Worm (Caenorhabditis elegans) whole organism, L3 larva: Measurements from ENCODE around the gene F37H8.6.
A peak's percentile ranks its signal among the peaks of the same experiment; 100 is the strongest.

Source experiments
- R02D3.7 ChIP-seq: fragments of 150-350 bp; optimal IDR thresholded peaks from 2 replicates; lab custom pipeline; 2014; ENCODE audit warnings: missing biosample characterization, missing genetic modification characterization
- ZK546.5 ChIP-seq: sonication (generic microtip); optimal IDR thresholded peaks from 2 replicates; lab custom pipeline; 2017; ENCODE audit warnings: missing biosample characterization, missing genetic modification characterization
- aly-2 ChIP-seq: fragments of 150-350 bp; optimal IDR thresholded peaks from 2 replicates; lab custom pipeline; 2014; ENCODE audit warnings: missing biosample characterization, missing genetic modification characterization
- ama-1 ChIP-seq: fragments of 150-350 bp; optimal IDR thresholded peaks from 2 replicates; lab custom pipeline; 2018
- ceh-16 ChIP-seq: sonication (generic microtip); optimal IDR thresholded peaks from 2 replicates; lab custom pipeline; 2017; ENCODE audit warnings: missing biosample characterization, missing genetic modification characterization
- ceh-28 ChIP-seq: fragments of 150-350 bp; optimal IDR thresholded peaks from 2 replicates; lab custom pipeline; 2014; ENCODE audit warnings: missing biosample characterization, missing genetic modification reagents, missing genetic modification characterization
- ceh-82 ChIP-seq: fragments of 150-350 bp; optimal IDR thresholded peaks from 2 replicates; lab custom pipeline; 2014; ENCODE audit warnings: missing biosample characterization, missing genetic modification characterization
- ceh-9 ChIP-seq: sonication (generic microtip); optimal IDR thresholded peaks from 2 replicates; lab custom pipeline; 2018; ENCODE audit warnings: missing biosample characterization, missing genetic modification characterization
- daf-12 ChIP-seq: fragments of 150-350 bp; optimal IDR thresholded peaks from 2 replicates; lab custom pipeline; 2014; ENCODE audit warnings: missing biosample characterization, missing genetic modification reagents, missing genetic modification characterization
- egl-27 ChIP-seq: sonication (generic microtip); optimal IDR thresholded peaks from 4 replicates; lab custom pipeline; 2017; ENCODE audit warnings: missing biosample characterization, missing genetic modification reagents, missing genetic modification characterization
- egl-5 ChIP-seq: fragments of 150-350 bp; optimal IDR thresholded peaks from 2 replicates; lab custom pipeline; 2017; ENCODE audit warnings: missing biosample characterization, missing genetic modification reagents, missing genetic modification characterization, inconsistent platforms
- elt-1 ChIP-seq: fragments of 150-350 bp; optimal IDR thresholded peaks from 2 replicates; lab custom pipeline; 2014; ENCODE audit warnings: missing biosample characterization, missing genetic modification characterization
- elt-2 ChIP-seq: sonication (generic microtip); optimal IDR thresholded peaks from 2 replicates; lab custom pipeline; 2016; ENCODE audit warnings: missing genetic modification reagents, mild to moderate bottlenecking, missing genetic modification characterization, missing compliant biosample characterization
- elt-3 ChIP-seq, 3 experiments: fragments of 150-350 bp in 1 of 3; sonication (generic microtip) in 2 of 3; optimal IDR thresholded peaks; 2 replicates in 2 of 3; 4 replicates in 1 of 3; lab custom pipeline; 2014 to 2017; ENCODE audit warnings: missing biosample characterization in 3 of 3, missing genetic modification characterization in 3 of 3
- fkh-10 ChIP-seq: sonication (generic microtip); optimal IDR thresholded peaks from 2 replicates; lab custom pipeline; 2017; ENCODE audit warnings: missing biosample characterization, missing genetic modification reagents, missing genetic modification characterization
- fkh-2 ChIP-seq: fragments of 150-350 bp; optimal IDR thresholded peaks from 2 replicates; lab custom pipeline; 2014; ENCODE audit warnings: missing biosample characterization, missing genetic modification reagents, missing genetic modification characterization
- fos-1 ChIP-seq: fragments of 150-350 bp; optimal IDR thresholded peaks from 2 replicates; lab custom pipeline; 2014; ENCODE audit warnings: missing biosample characterization, missing genetic modification characterization
- hmg-11 ChIP-seq: sonication (generic microtip); optimal IDR thresholded peaks from 2 replicates; lab custom pipeline; 2016; ENCODE audit warnings: missing genetic modification characterization, missing compliant biosample characterization
- jun-1 ChIP-seq: fragments of 150-350 bp; optimal IDR thresholded peaks from 2 replicates; lab custom pipeline; 2014; ENCODE audit warnings: missing biosample characterization, missing genetic modification reagents, missing genetic modification characterization
- lin-15B ChIP-seq: fragments of 150-350 bp; optimal IDR thresholded peaks from 2 replicates; lab custom pipeline; 2014; ENCODE audit warnings: missing biosample characterization, missing genetic modification characterization
- mml-1 ChIP-seq: fragments of 150-350 bp; sonication (generic microtip); optimal IDR thresholded peaks from 3 replicates; lab custom pipeline; 2014; ENCODE audit warnings: missing biosample characterization, missing genetic modification characterization
- nfya-1 ChIP-seq: sonication (generic microtip); optimal IDR thresholded peaks from 2 replicates; lab custom pipeline; 2017; ENCODE audit warnings: missing genetic modification characterization, mild to moderate bottlenecking, missing compliant biosample characterization, antibody characterized with exemption, moderate library complexity; ENCODE audit not compliant: insufficient read depth
- nhr-23 ChIP-seq: fragments of 150-350 bp; optimal IDR thresholded peaks from 2 replicates; lab custom pipeline; 2014; ENCODE audit warnings: missing biosample characterization, missing genetic modification reagents, missing genetic modification characterization
- nhr-237 ChIP-seq: fragments of 150-350 bp; optimal IDR thresholded peaks from 2 replicates; lab custom pipeline; 2014; ENCODE audit warnings: missing biosample characterization, missing genetic modification characterization
- nhr-43 ChIP-seq: sonication (generic microtip); optimal IDR thresholded peaks from 2 replicates; lab custom pipeline; 2016; ENCODE audit warnings: mild to moderate bottlenecking, missing genetic modification characterization, missing compliant biosample characterization; ENCODE audit not compliant: poor library complexity, severe bottlenecking
- nhr-77 ChIP-seq: fragments of 150-350 bp; optimal IDR thresholded peaks from 2 replicates; lab custom pipeline; 2014; ENCODE audit warnings: missing biosample characterization, missing genetic modification characterization
- pha-4 ChIP-seq: fragments of 150-350 bp; optimal IDR thresholded peaks from 2 replicates; lab custom pipeline; 2014; ENCODE audit warnings: missing biosample characterization, missing genetic modification reagents, missing genetic modification characterization
- pqm-1 ChIP-seq: fragments of 150-350 bp; optimal IDR thresholded peaks from 2 replicates; lab custom pipeline; 2017; ENCODE audit warnings: missing biosample characterization, missing genetic modification characterization, inconsistent platforms
- skn-1 ChIP-seq: fragments of 150-350 bp; optimal IDR thresholded peaks from 2 replicates; lab custom pipeline; 2014; ENCODE audit warnings: missing biosample characterization, missing genetic modification characterization
- snpc-4 ChIP-seq: fragments of 150-350 bp; optimal IDR thresholded peaks from 2 replicates; lab custom pipeline; 2014; ENCODE audit warnings: missing biosample characterization, missing genetic modification characterization
- tbx-2 ChIP-seq: sonication (generic microtip); optimal IDR thresholded peaks from 2 replicates; lab custom pipeline; 2016; ENCODE audit warnings: mild to moderate bottlenecking, missing genetic modification characterization, missing compliant biosample characterization
- unc-39 ChIP-seq: sonication (generic microtip); optimal IDR thresholded peaks from 4 replicates; lab custom pipeline; 2017; ENCODE audit warnings: missing biosample characterization, missing genetic modification characterization
- unc-62 ChIP-seq: fragments of 150-350 bp; sonication (generic microtip); optimal IDR thresholded peaks from 4 replicates; lab custom pipeline; 2014; ENCODE audit warnings: missing biosample characterization, missing genetic modification reagents, missing genetic modification characterization
- ztf-11 ChIP-seq: fragments of 150-350 bp; optimal IDR thresholded peaks from 2 replicates; lab custom pipeline; 2014; ENCODE audit warnings: missing biosample characterization, missing genetic modification characterization
- ztf-4 ChIP-seq: fragments of 150-350 bp; optimal IDR thresholded peaks from 2 replicates; lab custom pipeline; 2014; ENCODE audit warnings: missing biosample characterization, missing genetic modification characterization

F37H8.6 gene

ce11 chrII:11192488-11192887 is 15.2 kb upstream of the F37H8.6 start:
- peak; percentile 38 for TF ChIP-seq elt-1 (tag; lab: Kevin White, UChicago)
- TF ChIP-seq nhr-77 (tag; lab: Kevin White, UChicago): no peak

- TF ChIP-seq nhr-43 (no peak), ztf-4 (tag; lab: Kevin White, UChicago) (no peak), daf-12 (tag; lab: Kevin White, UChicago) (no peak)
- TF ChIP-seq, all 47 proteins: peak for 0
Observed at ce11 chrII:11188026-11188425, 10.8 kb upstream of the F37H8.6 start, which contains the start of gene F37H8.5. Gene F37H8.5, plus strand, starts transcription at chrII:11188206.

- TF ChIP-seq R02D3.7 (tag; lab: Kevin White, UChicago): no peak
- TF ChIP-seq ceh-9 (tag; lab: Kevin White, UChicago): no peak
- no peak for TF ChIP-seq ztf-11 (tag; lab: Kevin White, UChicago)
- no peak for TF ChIP-seq daf-12 (tag; lab: Kevin White, UChicago)
Observed at ce11 chrII:11185728-11186127, 8.5 kb upstream of the F37H8.6 start, which contains the start of gene sfxn-1.2. Gene sfxn-1.2, plus strand, starts transcription at chrII:11186028.

- TF ChIP-seq ceh-28: peak; percentile 30
- TF ChIP-seq nfya-1 (tag; lab: Kevin White, UChicago): peak; percentile 69
- TF ChIP-seq unc-39: no peak
- peak; percentile 10 for TF ChIP-seq elt-2 (tag; lab: Kevin White, UChicago)
- TF ChIP-seq hmg-11: peak; percentile 80
- TF ChIP-seq egl-5 (tag; lab: Kevin White, UChicago): peak; percentile 68
- peak; percentile 46 for TF ChIP-seq lin-15B (tag; lab: Kevin White, UChicago)
- no peak for TF ChIP-seq unc-62 (GFP tag; lab: Kevin White, UChicago)
- TF ChIP-seq snpc-4: peak; percentile 21
Observed at ce11 chrII:11184757-11185341, 7.6 kb upstream of the F37H8.6 start, which contains the start of gene lir-3. Gene lir-3, minus strand, starts transcription at chrII:11184807.

- no peak for TF ChIP-seq pha-4 (tag; lab: Kevin White, UChicago)
- no peak for TF ChIP-seq ama-1 (lab: Kevin White, UChicago)
- no peak for TF ChIP-seq egl-27 (tag; lab: Kevin White, UChicago)
- no peak for TF ChIP-seq unc-62 (GFP tag; lab: Kevin White, UChicago)
- TF ChIP-seq aly-2 (tag; lab: Kevin White, UChicago): no peak
- peak; percentile 46 for TF ChIP-seq nhr-43
- TF ChIP-seq fkh-2: no peak
- no peak for TF ChIP-seq nhr-23 (tag; lab: Kevin White, UChicago)
- TF ChIP-seq elt-2 (tag; lab: Kevin White, UChicago): peak; percentile 61
- no peak for TF ChIP-seq unc-39
- peak; percentile 73 for TF ChIP-seq pqm-1 (tag; lab: Kevin White, UChicago)
- no peak for TF ChIP-seq jun-1 (tag; lab: Kevin White, UChicago)
- TF ChIP-seq fkh-10 (GFP tag; lab: Kevin White, UChicago): no peak
- TF ChIP-seq tbx-2: no peak
- peak; percentile 30 for TF ChIP-seq nfya-1 (tag; lab: Kevin White, UChicago)
- TF ChIP-seq skn-1 (tag; lab: Kevin White, UChicago): no peak
- TF ChIP-seq elt-3 (tag; optimal IDR thresholded peaks at IDR 0.05; lab: Kevin White, UChicago): no peak
- no peak for TF ChIP-seq ceh-82 (tag; lab: Kevin White, UChicago)
- no peak for TF ChIP-seq lin-15B (tag; lab: Kevin White, UChicago)
- no peak for TF ChIP-seq ceh-16 (tag; lab: Kevin White, UChicago)
- TF ChIP-seq ZK546.5 (tag; lab: Kevin White, UChicago): no peak
- no peak for TF ChIP-seq hmg-11
- no peak for TF ChIP-seq fos-1
- no peak for TF ChIP-seq daf-12 (tag; lab: Kevin White, UChicago)
- TF ChIP-seq nhr-237 (tag; lab: Kevin White, UChicago): no peak
- TF ChIP-seq mml-1: no peak
- TF ChIP-seq ztf-11 (tag; lab: Kevin White, UChicago): no peak
Observed at ce11 chrII:11181250-11181704, 4.0 kb upstream of the F37H8.6 start, which contains the start of gene bigr-1. Gene bigr-1, plus strand, starts transcription at chrII:11181654.
